Worm (Caenorhabditis elegans) whole organism, young adult: ENCODE measurements around the gene nspg-1.

Source experiments
- B0019.2 ChIP-seq: fragments of 200-800 bp; sonication (Bioruptor generic); conservative IDR thresholded peaks from 2 replicates; pipeline ENCODE4 v1.3.6; 2022; ENCODE audit warnings: missing genetic modification reagents, missing genetic modification characterization, missing compliant biosample characterization
- B0035.1 ChIP-seq: sonication (generic microtip); optimal IDR thresholded peaks from 2 replicates; lab custom pipeline; 2016; ENCODE audit warnings: missing genetic modification characterization, mild to moderate bottlenecking, missing compliant biosample characterization, missing genotype, missing genetic modification reagents
- B0336.3 ChIP-seq: fragments of 200-800 bp; sonication (Bioruptor generic); IDR thresholded peaks from 2 replicates; pipeline ENCODE4 v1.3.6; 2022; ENCODE audit warnings: missing genetic modification characterization, missing compliant biosample characterization
- F37B4.10 ChIP-seq: fragments of 200-800 bp; sonication (Bioruptor generic); IDR thresholded peaks from 2 replicates; pipeline ENCODE4 v1.3.6; 2022; ENCODE audit warnings: missing genetic modification characterization, missing compliant biosample characterization
- F57C9.4 ChIP-seq: sonication (generic microtip); optimal IDR thresholded peaks from 2 replicates; lab custom pipeline; 2017; ENCODE audit warnings: mild to moderate bottlenecking, missing genetic modification characterization, missing compliant biosample characterization
- K11D2.4 ChIP-seq: fragments of 200-800 bp; sonication (Bioruptor generic); IDR thresholded peaks from 2 replicates; pipeline ENCODE4 v1.3.6; 2022; ENCODE audit warnings: missing genetic modification reagents, missing genetic modification characterization, missing compliant biosample characterization
- Y56A3A.18 ChIP-seq: fragments of 200-800 bp; sonication (Bioruptor generic); IDR thresholded peaks from 2 replicates; pipeline ENCODE4 v1.3.6; 2022; ENCODE audit warnings: missing genetic modification reagents, missing genetic modification characterization, missing compliant biosample characterization
- Y95B8A.8 ChIP-seq: fragments of 200-800 bp; sonication (Bioruptor generic); IDR thresholded peaks from 2 replicates; pipeline ENCODE4 v1.3.6; 2022; ENCODE audit warnings: missing genetic modification reagents, missing genetic modification characterization, missing compliant biosample characterization
- aptf-2 ChIP-seq: fragments of 200-800 bp; sonication (Bioruptor generic); conservative IDR thresholded peaks from 2 replicates; pipeline ENCODE4 v1.3.6; 2022; ENCODE audit warnings: missing genetic modification reagents, missing genetic modification characterization, missing compliant biosample characterization
- bed-1 ChIP-seq: fragments of 200-800 bp; sonication (Bioruptor generic); IDR thresholded peaks from 2 replicates; pipeline ENCODE4 v1.3.6; 2022; ENCODE audit warnings: missing genetic modification reagents, missing genetic modification characterization, missing compliant biosample characterization
- ccch-3 ChIP-seq: fragments of 200-800 bp; sonication (Bioruptor generic); optimal IDR thresholded peaks from 2 replicates; lab custom pipeline; 2018; ENCODE audit warnings: mild to moderate bottlenecking, missing genetic modification characterization, missing compliant biosample characterization
- cebp-1 ChIP-seq, 2 experiments: fragments of 200-800 bp in 1 of 2; sonication (Bioruptor generic) in 1 of 2; sonication (generic microtip) in 1 of 2; IDR thresholded peaks in 1 of 2; optimal IDR thresholded peaks in 1 of 2; 2 replicates each; pipeline versions ENCODE4 v1.3.6 to Lab custom; 2017 to 2022; ENCODE audit warnings: missing compliant biosample characterization in 2 of 2, missing genetic modification characterization in 2 of 2, mild to moderate bottlenecking in 1 of 2, missing genetic modification reagents in 1 of 2, moderate library complexity in 1 of 2
- ceh-79 ChIP-seq: sonication (generic microtip); optimal IDR thresholded peaks from 2 replicates; lab custom pipeline; 2017; ENCODE audit warnings: mild to moderate bottlenecking, missing genetic modification characterization, missing compliant biosample characterization
- ceh-91 ChIP-seq: fragments of 200-800 bp; sonication (Bioruptor generic); IDR thresholded peaks from 2 replicates; pipeline ENCODE4 v1.3.6; 2022; ENCODE audit warnings: missing genetic modification reagents, missing genetic modification characterization, missing compliant biosample characterization
- dpff-1 ChIP-seq: sonication (generic microtip); optimal IDR thresholded peaks from 2 replicates; lab custom pipeline; 2017; ENCODE audit warnings: mild to moderate bottlenecking, missing genetic modification characterization, missing compliant biosample characterization
- efl-1 ChIP-seq: fragments of 150-350 bp; optimal IDR thresholded peaks from 2 replicates; lab custom pipeline; 2014; ENCODE audit warnings: missing biosample characterization, missing genetic modification reagents, missing genetic modification characterization
- egrh-3 ChIP-seq: fragments of 200-800 bp; sonication (Bioruptor generic); IDR thresholded peaks from 2 replicates; pipeline ENCODE4 v1.3.6; 2022; ENCODE audit warnings: missing genetic modification reagents, missing genetic modification characterization, missing compliant biosample characterization
- ets-4 ChIP-seq: fragments of 200-800 bp; sonication (Bioruptor generic); optimal IDR thresholded peaks from 2 replicates; lab custom pipeline; 2018; ENCODE audit warnings: mild to moderate bottlenecking, missing genetic modification characterization, missing compliant biosample characterization
- fkh-3 ChIP-seq: sonication (generic microtip); optimal IDR thresholded peaks from 2 replicates; lab custom pipeline; 2016; ENCODE audit warnings: mild to moderate bottlenecking, missing genetic modification characterization, missing compliant biosample characterization
- gei-17 ChIP-seq: fragments of 200-800 bp; sonication (Bioruptor generic); optimal IDR thresholded peaks from 2 replicates; lab custom pipeline; 2018; ENCODE audit warnings: mild to moderate bottlenecking, missing genetic modification characterization, missing compliant biosample characterization
- hmg-1.2 ChIP-seq: fragments of 200-800 bp; sonication (Bioruptor generic); IDR thresholded peaks from 2 replicates; pipeline ENCODE4 v1.3.6; 2022; ENCODE audit warnings: missing genetic modification reagents, missing genetic modification characterization, missing compliant biosample characterization
- hsf-1 ChIP-seq: fragments of 200-800 bp; sonication (Bioruptor generic); IDR thresholded peaks from 2 replicates; pipeline ENCODE4 v1.3.6; 2022; ENCODE audit warnings: missing genetic modification reagents, missing genetic modification characterization, missing compliant biosample characterization
- lag-1 ChIP-seq: fragments of 200-800 bp; sonication (Bioruptor generic); IDR thresholded peaks from 2 replicates; pipeline ENCODE4 v1.3.6; 2022; ENCODE audit warnings: missing genetic modification reagents, missing genetic modification characterization, missing compliant biosample characterization
- let-526 ChIP-seq: fragments of 200-800 bp; sonication (Bioruptor generic); IDR thresholded peaks from 2 replicates; pipeline ENCODE4 v1.3.6; 2022; ENCODE audit warnings: missing genetic modification reagents, missing genetic modification characterization, missing compliant biosample characterization
- lsy-27 ChIP-seq: sonication (generic microtip); optimal IDR thresholded peaks from 2 replicates; lab custom pipeline; 2017; ENCODE audit warnings: missing genetic modification characterization, mild to moderate bottlenecking, missing compliant biosample characterization, antibody characterized with exemption, missing genotype, borderline replicate concordance; ENCODE audit not compliant: insufficient read depth
- madf-3 ChIP-seq: fragments of 200-800 bp; sonication (Bioruptor generic); IDR thresholded peaks from 2 replicates; pipeline ENCODE4 v1.3.6; 2022; ENCODE audit warnings: missing genetic modification reagents, missing genetic modification characterization, missing compliant biosample characterization
- madf-8 ChIP-seq: fragments of 200-800 bp; sonication (Bioruptor generic); conservative IDR thresholded peaks from 2 replicates; pipeline ENCODE4 v1.3.6; 2022; ENCODE audit warnings: missing genetic modification reagents, missing genetic modification characterization, missing compliant biosample characterization
- mxl-1 ChIP-seq: sonication (generic microtip); optimal IDR thresholded peaks from 2 replicates; lab custom pipeline; 2016; ENCODE audit warnings: missing genetic modification characterization, missing compliant biosample characterization
- nfya-2 ChIP-seq: fragments of 200-800 bp; sonication (Bioruptor generic); IDR thresholded peaks from 2 replicates; pipeline ENCODE4 v1.3.6; 2022; ENCODE audit warnings: missing genetic modification reagents, missing genetic modification characterization, missing compliant biosample characterization
- nhr-120 ChIP-seq: fragments of 200-800 bp; sonication (Bioruptor generic); IDR thresholded peaks from 2 replicates; pipeline ENCODE4 v1.3.6; 2022; ENCODE audit warnings: missing genetic modification characterization, missing compliant biosample characterization
- nhr-27 ChIP-seq: fragments of 200-800 bp; sonication (Bioruptor generic); optimal IDR thresholded peaks from 2 replicates; lab custom pipeline; 2018; ENCODE audit warnings: mild to moderate bottlenecking, missing genetic modification characterization, moderate library complexity, missing compliant biosample characterization
- nhr-80 ChIP-seq: sonication (generic microtip); optimal IDR thresholded peaks from 2 replicates; lab custom pipeline; 2016; ENCODE audit warnings: missing genetic modification characterization, missing compliant biosample characterization
- nhr-90 ChIP-seq: sonication (generic microtip); optimal IDR thresholded peaks from 2 replicates; lab custom pipeline; 2016; ENCODE audit warnings: missing genotype, mild to moderate bottlenecking, missing genetic modification characterization, missing compliant biosample characterization
- rcor-1 ChIP-seq: fragments of 200-800 bp; sonication (Bioruptor generic); IDR thresholded peaks from 2 replicates; pipeline ENCODE4 v1.3.6; 2022; ENCODE audit warnings: missing genetic modification reagents, missing genetic modification characterization, missing compliant biosample characterization
- rec-8 ChIP-seq, 2 experiments: sonication (generic microtip); optimal IDR thresholded peaks; 2 replicates each; lab custom pipeline; 2016; ENCODE audit warnings: mild to moderate bottlenecking in 2 of 2, missing genetic modification characterization in 2 of 2, missing genetic modification reagents in 2 of 2, missing genotype in 2 of 2, missing biosample characterization in 1 of 2, missing compliant biosample characterization in 1 of 2, moderate library complexity in 1 of 2
- snpc-3.4 ChIP-seq: sonication (generic microtip); optimal IDR thresholded peaks from 2 replicates; lab custom pipeline; 2017; ENCODE audit warnings: missing genetic modification characterization, mild to moderate bottlenecking, missing compliant biosample characterization, antibody characterized with exemption, moderate library complexity, missing genotype, missing genetic modification reagents
- snpc-4 ChIP-seq, 5 experiments: fragments of 150-350 bp in 1 of 5; sonication (generic microtip) in 4 of 5; optimal IDR thresholded peaks; 2 replicates each; lab custom pipeline; 2014 to 2018; ENCODE audit warnings: missing genetic modification characterization in 5 of 5, missing biosample characterization in 3 of 5, antibody characterized with exemption in 2 of 5, mild to moderate bottlenecking in 2 of 5, missing compliant biosample characterization in 2 of 5, missing genotype in 2 of 5, moderate library complexity in 2 of 5, missing genetic modification reagents in 1 of 5
- somi-1 ChIP-seq: fragments of 200-800 bp; sonication (Bioruptor generic); optimal IDR thresholded peaks from 2 replicates; lab custom pipeline; 2018; ENCODE audit warnings: mild to moderate bottlenecking, missing genetic modification characterization, missing compliant biosample characterization
- tbp1 ChIP-seq: fragments of 200-800 bp; sonication (Bioruptor generic); optimal IDR thresholded peaks from 2 replicates; lab custom pipeline; 2018; ENCODE audit warnings: mild to moderate bottlenecking, missing genetic modification characterization, missing compliant biosample characterization
- tbx-9 ChIP-seq: sonication (generic microtip); optimal IDR thresholded peaks from 2 replicates; lab custom pipeline; 2016; ENCODE audit warnings: borderline replicate concordance, missing genetic modification characterization, inconsistent platforms, missing compliant biosample characterization
- xnd-1 ChIP-seq: sonication (generic microtip); optimal IDR thresholded peaks from 2 replicates; lab custom pipeline; 2016; ENCODE audit warnings: missing genotype, missing genetic modification reagents, missing genetic modification characterization, missing compliant biosample characterization
- ztf-18 ChIP-seq: sonication (generic microtip); optimal IDR thresholded peaks from 2 replicates; lab custom pipeline; 2016; ENCODE audit warnings: missing genotype, mild to moderate bottlenecking, missing genetic modification characterization, missing compliant biosample characterization
- ztf-22 ChIP-seq: fragments of 200-800 bp; sonication (Bioruptor generic); optimal IDR thresholded peaks from 2 replicates; lab custom pipeline; 2018; ENCODE audit warnings: mild to moderate bottlenecking, missing genetic modification characterization, moderate library complexity, missing compliant biosample characterization
- ztf-25 ChIP-seq: fragments of 200-800 bp; sonication (Bioruptor generic); IDR thresholded peaks from 2 replicates; pipeline ENCODE4 v1.3.6; 2022; ENCODE audit warnings: missing genetic modification reagents, missing genetic modification characterization, missing compliant biosample characterization
- ztf-26 ChIP-seq: sonication (generic microtip); optimal IDR thresholded peaks from 2 replicates; lab custom pipeline; 2017; ENCODE audit warnings: missing genetic modification characterization, missing compliant biosample characterization
- ztf-28 ChIP-seq: fragments of 200-800 bp; sonication (Bioruptor generic); IDR thresholded peaks from 2 replicates; pipeline ENCODE4 v1.3.6; 2022; ENCODE audit warnings: missing genetic modification reagents, missing genetic modification characterization, missing compliant biosample characterization
- ztf-3 ChIP-seq: fragments of 200-800 bp; sonication (Bioruptor generic); optimal IDR thresholded peaks from 2 replicates; lab custom pipeline; 2018; ENCODE audit warnings: mild to moderate bottlenecking, missing genetic modification characterization, missing compliant biosample characterization

Gene nspg-1

ce11 chrV:12869948-12870347, 2.1 kb upstream of the nspg-1 start, which contains the start of gene T07F10.3 (continued):
- TF ChIP-seq dpff-1 (no peak), nhr-90 (tag; lab: Kevin White, UChicago) (no peak), ceh-91 (GFP tag; lab: Robert Waterston, UW) (peak; percentile 48; the same call in 1 of the 2 replicates), K11D2.4 (GFP tag; lab: Robert Waterston, UW) (peak; percentile 78), madf-3 (GFP tag; lab: Robert Waterston, UW) (peak; percentile 90), fkh-3 (tag; lab: Kevin White, UChicago) (no peak), nhr-120 (GFP tag; lab: Robert Waterston, UW) (no peak), rcor-1 (GFP tag; lab: Robert Waterston, UW) (peak; percentile 79), gei-17 (GFP tag; lab: Kevin White, UChicago) (peak; percentile 3), Y56A3A.18 (GFP tag; lab: Robert Waterston, UW) (no peak), ztf-25 (GFP tag; lab: Robert Waterston, UW) (peak; percentile 75), B0019.2 (no peak), ccch-3 (GFP tag; lab: Kevin White, UChicago) (peak; percentile 94), ceh-79 (tag; lab: Kevin White, UChicago) (no peak), aptf-2 (0 out of 2 replicates have a peak, but pooled peaks have one; percentile 69), snpc-3.4 (tag; lab: Kevin White, UChicago) (peak; percentile 56), snpc-4 (GFP tag; optimal IDR thresholded peaks at IDR 0.05; lab: Kevin White, UChicago) (no peak), snpc-4 (tag; optimal IDR thresholded peaks at IDR 0.05; lab: Kevin White, UChicago) (peak; percentile 3 to 62 (median 58)), cebp-1 (GFP tag; IDR thresholded peaks at IDR 0.05; lab: Robert Waterston, UW) (0 out of 2 replicates have a peak, but pooled peaks have one; percentile 15), cebp-1 (tag; optimal IDR thresholded peaks at IDR 0.05; lab: Kevin White, UChicago) (peak; percentile 49), F57C9.4 (peak; percentile 15), lsy-27 (tag; lab: Kevin White, UChicago) (no peak), ztf-22 (peak; percentile 63), hmg-1.2 (peak; percentile 35), B0035.1 (tag; lab: Kevin White, UChicago) (peak; percentile 50), lag-1 (GFP tag; lab: Robert Waterston, UW) (0 out of 2 replicates have a peak, but pooled peaks have one; percentile 81), ztf-26 (tag; lab: Kevin White, UChicago) (no peak), efl-1 (GFP tag; lab: Kevin White, UChicago) (peak; percentile 82), rec-8 (tag; optimal IDR thresholded peaks at IDR 0.05; lab: Kevin White, UChicago) (peak; percentile 76 to 85), ztf-18 (tag; lab: Kevin White, UChicago) (no peak), xnd-1 (tag; lab: Kevin White, UChicago) (peak; percentile 30), nhr-27 (tag; lab: Kevin White, UChicago) (no peak), egrh-3 (GFP tag; lab: Robert Waterston, UW) (peak; percentile 25; the same call in 1 of the 2 replicates), tbx-9 (tag; lab: Kevin White, UChicago) (no peak), mxl-1 (tag; lab: Kevin White, UChicago) (no peak), tbp1 (GFP tag; lab: Kevin White, UChicago) (peak; percentile 48), ets-4 (GFP tag; lab: Kevin White, UChicago) (no peak), nhr-80 (no peak), F37B4.10 (GFP tag; lab: Robert Waterston, UW) (no peak), B0336.3 (GFP tag; lab: Robert Waterston, UW) (0 out of 2 replicates have a peak, but pooled peaks have one; percentile 46), bed-1 (GFP tag; lab: Robert Waterston, UW) (no peak), hsf-1 (GFP tag; lab: Robert Waterston, UW) (no peak), nfya-2 (0 out of 2 replicates have a peak, but pooled peaks have one; percentile 51), ztf-28 (GFP tag; lab: Robert Waterston, UW) (peak; percentile 78; the same call in 1 of the 2 replicates), Y95B8A.8 (GFP tag; lab: Robert Waterston, UW) (no peak), let-526 (GFP tag; lab: Robert Waterston, UW) (peak; percentile 84), ztf-3 (GFP tag; lab: Kevin White, UChicago) (no peak), somi-1 (GFP tag; lab: Kevin White, UChicago) (no peak), madf-8 (GFP tag; lab: Robert Waterston, UW) (peak; percentile 58)
